Fruit fly (Drosophila melanogaster) whole organism, embryonic: Measurements from ENCODE around the gene dysf.

ENCODE experiments used
- Asciz ChIP-seq: fragments of 200-800 bp; sonication (Bioruptor generic); optimal IDR thresholded peaks from 2 replicates; lab custom pipeline; 2017; ENCODE audit warnings: missing biosample characterization, mild to moderate bottlenecking, missing genetic modification characterization, missing genetic modification reagents
- C15 ChIP-seq: fragments of 200-800 bp; sonication (Bioruptor generic); IDR thresholded peaks from 3 replicates; pipeline ENCODE4 v1.3.6; 2022; ENCODE audit warnings: missing biosample characterization, missing genetic modification characterization
- CG18764 ChIP-seq: fragments of 200-800 bp; sonication (Bioruptor generic); optimal IDR thresholded peaks from 3 replicates; lab custom pipeline; 2016; ENCODE audit warnings: missing biosample characterization, missing genetic modification characterization
- Hr3 ChIP-seq: fragments of 200-800 bp; sonication (Bioruptor generic); optimal IDR thresholded peaks from 3 replicates; lab custom pipeline; 2016; ENCODE audit warnings: missing biosample characterization, missing genetic modification characterization
- Meics ChIP-seq: fragments of 200-800 bp; sonication (Bioruptor generic); optimal IDR thresholded peaks from 2 replicates; lab custom pipeline; 2017; ENCODE audit warnings: missing biosample characterization, mild to moderate bottlenecking, missing genetic modification characterization
- Mrtf ChIP-seq: fragments of 200-800 bp; sonication (Bioruptor generic); IDR thresholded peaks from 3 replicates; pipeline ENCODE4 v1.3.6; 2022; ENCODE audit warnings: missing biosample characterization, missing genetic modification characterization
- fd3F ChIP-seq: fragments of 200-800 bp; sonication (Bioruptor generic); optimal IDR thresholded peaks from 2 replicates; lab custom pipeline; 2018; ENCODE audit warnings: missing biosample characterization, mild to moderate bottlenecking, missing genetic modification characterization, moderate library complexity
- grau ChIP-seq: fragments of 200-800 bp; optimal IDR thresholded peaks from 3 replicates; lab custom pipeline; 2019; ENCODE audit warnings: missing biosample characterization, mild to moderate bottlenecking, missing genetic modification characterization, moderate library complexity
- shn ChIP-seq: fragments of 200-800 bp; sonication (Bioruptor generic); optimal IDR thresholded peaks from 3 replicates; lab custom pipeline; 2016; ENCODE audit warnings: missing biosample characterization, missing genetic modification characterization

DNA sequence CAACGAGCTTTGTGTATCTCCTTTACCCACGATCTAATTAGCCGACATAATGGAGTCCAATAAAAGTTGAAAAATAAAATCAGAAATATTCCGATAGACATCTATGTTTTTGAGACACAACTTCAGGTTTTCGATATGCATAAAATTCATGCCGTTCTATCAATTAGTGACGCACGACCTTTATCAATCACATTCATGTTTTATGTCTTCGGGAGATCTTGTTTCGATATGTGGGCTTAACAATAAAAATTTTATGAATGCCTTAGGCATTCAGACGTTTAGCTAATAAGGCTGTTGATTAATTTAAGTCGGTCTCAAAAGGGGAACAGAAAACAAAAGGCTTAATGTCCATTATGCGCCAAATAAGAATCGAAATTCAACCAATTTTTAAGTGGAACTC lies 21.5 kb upstream of the dysf start:
- TF ChIP-seq C15 (GFP tag; lab: Robert Waterston, UW) (no peak), shn (no peak), CG18764 (GFP tag; lab: Kevin White, UChicago) (no peak), fd3F (GFP tag; lab: Kevin White, UChicago) (no peak), Meics (GFP tag; lab: Kevin White, UChicago) (no peak), grau (tag; lab: Kevin White, UChicago) (no peak), Mrtf (GFP tag; lab: Robert Waterston, UW) (no peak), Asciz (GFP tag; lab: Kevin White, UChicago) (no peak), Hr3 (no peak)
